Worm (Caenorhabditis elegans) whole organism, L1 larva: ENCODE data around the gene sde-2.

ENCODE experiments used
- Y116A8C.19 ChIP-seq: sonication (generic microtip); optimal IDR thresholded peaks from 2 replicates; lab custom pipeline; 2016; ENCODE audit warnings: missing compliant biosample characterization, missing genetic modification characterization, borderline replicate concordance
- dpl-1 ChIP-seq, 3 experiments: fragments of 150-350 bp in 2 of 3; sonication (generic microtip) in 1 of 3; optimal IDR thresholded peaks; 2 replicates each; lab custom pipeline; 2014 to 2017; ENCODE audit warnings: missing biosample characterization in 3 of 3, missing genetic modification characterization in 3 of 3, missing genetic modification reagents in 3 of 3
- mdl-1 ChIP-seq, 2 experiments: fragments of 150-350 bp; optimal IDR thresholded peaks; 2 replicates each; lab custom pipeline; 2014 to 2017; ENCODE audit warnings: missing biosample characterization in 2 of 2, missing genetic modification characterization in 2 of 2, inconsistent platforms in 1 of 2
- nhr-77 ChIP-seq: fragments of 150-350 bp; optimal IDR thresholded peaks from 2 replicates; lab custom pipeline; 2014; ENCODE audit warnings: missing biosample characterization, missing genetic modification characterization
- pqm-1 ChIP-seq: sonication (generic microtip); optimal IDR thresholded peaks from 3 replicates; lab custom pipeline; 2017; ENCODE audit warnings: missing biosample characterization, missing genetic modification characterization
- snpc-4 ChIP-seq: fragments of 150-350 bp; optimal IDR thresholded peaks from 2 replicates; lab custom pipeline; 2014; ENCODE audit warnings: missing biosample characterization, missing genetic modification characterization
- sox-4 ChIP-seq: sonication (generic microtip); optimal IDR thresholded peaks from 2 replicates; lab custom pipeline; 2016; ENCODE audit warnings: missing genetic modification characterization, missing compliant biosample characterization
- zag-1 ChIP-seq: fragments of 150-350 bp; optimal IDR thresholded peaks from 2 replicates; lab custom pipeline; 2014; ENCODE audit warnings: missing biosample characterization, missing genetic modification characterization

- TF ChIP-seq dpl-1 (GFP tag; optimal IDR thresholded peaks at IDR 0.05; lab: Kevin White, UChicago), result no peak
- no peak for TF ChIP-seq Y116A8C.19 (tag; lab: Kevin White, UChicago)
- TF ChIP-seq zag-1, result no peak
- TF ChIP-seq pqm-1, result no peak
- TF ChIP-seq sox-4, result no peak
- no peak for TF ChIP-seq nhr-77 (tag; lab: Kevin White, UChicago)
- no peak for TF ChIP-seq mdl-1 (tag; optimal IDR thresholded peaks at IDR 0.05; lab: Kevin White, UChicago)
- no peak for TF ChIP-seq snpc-4
Observed at ce11 chrV:13636411-13636810, 9.0 kb downstream of the sde-2 start.
